Fruit fly (Drosophila melanogaster): ENCODE results near the gene CG14418.

CG14418 gene

DNA sequence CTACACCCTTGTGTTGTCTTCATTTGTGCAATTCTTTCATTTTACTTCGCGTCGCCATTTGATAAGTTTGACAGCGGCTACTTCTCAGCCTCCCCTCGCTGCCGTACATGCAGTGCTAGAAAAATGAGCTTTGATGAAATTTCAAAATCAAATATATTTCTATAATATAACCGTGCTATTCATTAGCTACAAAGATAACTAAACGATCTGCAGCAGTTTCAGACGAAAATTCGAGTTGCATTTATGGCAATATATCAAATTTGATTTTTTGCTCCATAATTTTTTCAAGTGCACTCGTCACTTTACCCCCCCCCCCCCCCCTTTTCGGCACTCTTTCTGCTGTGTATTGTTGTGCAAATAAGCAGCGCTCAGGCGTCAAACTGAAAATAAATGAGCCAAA lies 29.1 kb upstream of the CG14418 start (continued):
- TF ChIP-seq Scr (GFP tag; IDR thresholded peaks at IDR 0.05; ENCODE audit: partially characterized antibody) = no peak
- no peak for TF ChIP-seq Nf-YC (tag; optimal IDR thresholded peaks at IDR 0.05)
- TF ChIP-seq dmrt99B (tag; optimal IDR thresholded peaks at IDR 0.05) = peak; percentile 46
- peak; percentile 12 for TF ChIP-seq Fer1 (GFP tag; optimal IDR thresholded peaks at IDR 0.05)
- no peak for TF ChIP-seq CG2875 (GFP tag; optimal IDR thresholded peaks at IDR 0.05)
- TF ChIP-seq Oli (tag; optimal IDR thresholded peaks at IDR 0.05) = peak; percentile 36
- TF ChIP-seq slbo (GFP tag; IDR thresholded peaks at IDR 0.05) = peak; percentile 54
- peak; percentile 34 for TF ChIP-seq Hmr (GFP tag; optimal IDR thresholded peaks at IDR 0.05)
- no peak for TF ChIP-seq CG31365 (tag; optimal IDR thresholded peaks at IDR 0.05)
- TF ChIP-seq bab2 (GFP tag; optimal IDR thresholded peaks at IDR 0.05) = no peak
- TF ChIP-seq D19A (tag; optimal IDR thresholded peaks at IDR 0.05) = no peak
- TF ChIP-seq CG8478 (optimal IDR thresholded peaks at IDR 0.05) = no peak
- TF ChIP-seq row (GFP tag; IDR thresholded peaks at IDR 0.05) = peak; percentile 56
- TF ChIP-seq Fer3 (tag; optimal IDR thresholded peaks at IDR 0.05) = peak; percentile 2
- TF ChIP-seq CG17328 (GFP tag; IDR thresholded peaks at IDR 0.05) = 0 out of 2 replicates have a peak, but pooled peaks have one; percentile 14
- peak; percentile 37 for TF ChIP-seq CG7839 (tag; optimal IDR thresholded peaks at IDR 0.05)
- peak; percentile 20 for TF ChIP-seq CG2120 (GFP tag; optimal IDR thresholded peaks at IDR 0.05)
- TF ChIP-seq CG2678 (tag; optimal IDR thresholded peaks at IDR 0.05) = peak; percentile 24
- TF ChIP-seq CG18599 (GFP tag; optimal IDR thresholded peaks at IDR 0.05) = peak; percentile 45
- TF ChIP-seq CG11504 (tag; optimal IDR thresholded peaks at IDR 0.05) = peak; percentile 46
- no peak for TF ChIP-seq Dad (GFP tag; optimal IDR thresholded peaks at IDR 0.05)

DNA sequence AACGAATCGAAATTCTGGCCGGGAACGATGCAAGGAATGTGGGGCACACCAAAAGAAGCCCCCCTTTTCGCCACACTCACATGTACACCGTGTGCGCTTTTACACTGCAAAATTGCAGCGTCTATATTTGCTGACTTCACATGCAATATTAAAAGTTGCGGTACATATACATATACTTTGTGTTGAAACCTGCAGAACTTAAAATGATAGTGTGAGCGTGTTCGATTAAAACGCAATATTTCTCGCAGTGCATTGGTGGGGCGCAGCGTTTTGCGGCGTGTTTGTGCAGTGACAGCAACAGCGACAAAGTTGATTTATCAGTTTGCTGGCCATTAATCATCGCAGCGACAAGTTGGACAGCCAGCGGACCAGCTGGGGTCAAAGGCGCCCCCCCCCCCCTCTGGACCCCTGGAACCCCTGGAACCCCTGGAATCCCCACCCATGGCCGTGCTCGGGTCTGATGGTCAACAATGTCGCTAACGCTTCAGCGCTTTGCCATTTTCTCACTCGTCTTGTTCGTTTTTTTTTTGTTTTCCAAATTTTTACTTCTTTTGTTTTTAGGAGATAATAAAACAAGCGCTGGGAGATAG lies 23.7 kb upstream of the CG14418 start:
- no peak for TF ChIP-seq Atf6 (GFP tag; IDR thresholded peaks at IDR 0.05)
- TF ChIP-seq CG34422 (GFP tag; IDR thresholded peaks at IDR 0.05) = no peak
- no peak for TF ChIP-seq CG8290 (GFP tag; optimal IDR thresholded peaks at IDR 0.05)
- TF ChIP-seq CG8290 (tag; optimal IDR thresholded peaks at IDR 0.05) = peak in 1 of 2 experiments; percentile 47
- peak; percentile 12 for TF ChIP-seq CG17359 (tag; optimal IDR thresholded peaks at IDR 0.05)
- no peak for TF ChIP-seq CG6854 (GFP tag; optimal IDR thresholded peaks at IDR 0.05)
- TF ChIP-seq CG10431 (GFP tag; optimal IDR thresholded peaks at IDR 0.05) = no peak
- no peak for TF ChIP-seq CG17612 (GFP tag; IDR thresholded peaks at IDR 0.05)
- TF ChIP-seq CG1529 (GFP tag; optimal IDR thresholded peaks at IDR 0.05) = no peak
- TF ChIP-seq CG18599 (GFP tag; optimal IDR thresholded peaks at IDR 0.05) = peak; percentile 23
- no peak for TF ChIP-seq hkb (optimal IDR thresholded peaks at IDR 0.05)
- TF ChIP-seq hkb (GFP tag; IDR thresholded peaks at IDR 0.05) = no peak
- TF ChIP-seq Hr39 (optimal IDR thresholded peaks at IDR 0.05) = no peak
- TF ChIP-seq danr (GFP tag; IDR thresholded peaks at IDR 0.05) = no peak
- no peak for TF ChIP-seq Lpt (GFP tag; optimal IDR thresholded peaks at IDR 0.05)
- TF ChIP-seq CG10462 (GFP tag; optimal IDR thresholded peaks at IDR 0.05) = no peak
- TF ChIP-seq CG12236 (GFP tag; optimal IDR thresholded peaks at IDR 0.05) = no peak
- TF ChIP-seq CG10565 (GFP tag; optimal IDR thresholded peaks at IDR 0.05) = no peak
- TF ChIP-seq Hmr (GFP tag; optimal IDR thresholded peaks at IDR 0.05) = no peak
- TF ChIP-seq Med (GFP tag) = no peak
- TF ChIP-seq dmrt99B (tag; optimal IDR thresholded peaks at IDR 0.05) = peak; percentile 36
- TF ChIP-seq mam (GFP tag; optimal IDR thresholded peaks at IDR 0.05) = no peak
- TF ChIP-seq Kr (GFP tag; optimal IDR thresholded peaks at IDR 0.05) = no peak
- TF ChIP-seq CG1602 (GFP tag; optimal IDR thresholded peaks at IDR 0.05) = no peak
- no peak for TF ChIP-seq Six4 (GFP tag; optimal IDR thresholded peaks at IDR 0.05)
- no peak for TF ChIP-seq gro (GFP tag; optimal IDR thresholded peaks at IDR 0.05)
- TF ChIP-seq oc (tag; optimal IDR thresholded peaks at IDR 0.05) = no peak
- TF ChIP-seq fu2 (GFP tag; optimal IDR thresholded peaks at IDR 0.05) = no peak
- TF ChIP-seq hth (optimal IDR thresholded peaks at IDR 0.05) = no peak
- TF ChIP-seq sc (optimal IDR thresholded peaks at IDR 0.05) = no peak
- TF ChIP-seq sc (GFP tag; optimal IDR thresholded peaks at IDR 0.05) = no peak
- peak; percentile 3 for TF ChIP-seq tin (GFP tag; optimal IDR thresholded peaks at IDR 0.05)
- TF ChIP-seq CG12744 (GFP tag; optimal IDR thresholded peaks at IDR 0.05) = no peak
- no peak for TF ChIP-seq CG31365 (tag; optimal IDR thresholded peaks at IDR 0.05)
- TF ChIP-seq ap (GFP tag; IDR thresholded peaks at IDR 0.05) = no peak
- TF ChIP-seq CG9727 (GFP tag; optimal IDR thresholded peaks at IDR 0.05) = no peak
